Worm (Caenorhabditis elegans) whole organism, young adult: Measurements from ENCODE around the gene tpst-1.

Source experiments
- B0336.3 ChIP-seq: fragments of 200-800 bp; sonication (Bioruptor generic); IDR thresholded peaks from 2 replicates; pipeline ENCODE4 v1.3.6; 2022; ENCODE audit warnings: missing genetic modification characterization, missing compliant biosample characterization
- F22D6.2 ChIP-seq: sonication (generic microtip); optimal IDR thresholded peaks from 2 replicates; lab custom pipeline; 2016; ENCODE audit warnings: mild to moderate bottlenecking, missing genetic modification characterization, missing compliant biosample characterization
- F49E8.2 ChIP-seq: sonication (generic microtip); optimal IDR thresholded peaks from 3 replicates; lab custom pipeline; 2017; ENCODE audit warnings: missing genetic modification characterization, mild to moderate bottlenecking, missing compliant biosample characterization, antibody characterized with exemption, moderate library complexity; ENCODE audit not compliant: insufficient read depth
- dpl-1 ChIP-seq: fragments of 150-350 bp; optimal IDR thresholded peaks from 2 replicates; lab custom pipeline; 2014; ENCODE audit warnings: missing biosample characterization, missing genetic modification reagents, missing genetic modification characterization
- him-1 ChIP-seq: sonication (generic microtip); optimal IDR thresholded peaks from 2 replicates; lab custom pipeline; 2016; ENCODE audit warnings: missing genotype, missing genetic modification reagents, missing genetic modification characterization, missing compliant biosample characterization
- nhr-27 ChIP-seq: fragments of 200-800 bp; sonication (Bioruptor generic); optimal IDR thresholded peaks from 2 replicates; lab custom pipeline; 2018; ENCODE audit warnings: mild to moderate bottlenecking, missing genetic modification characterization, moderate library complexity, missing compliant biosample characterization
- sptf-2 ChIP-seq: fragments of 200-800 bp; sonication (Bioruptor generic); optimal IDR thresholded peaks from 2 replicates; lab custom pipeline; 2018; ENCODE audit warnings: mild to moderate bottlenecking, missing genetic modification characterization, missing compliant biosample characterization
- unc-62 ChIP-seq: fragments of 150-350 bp; optimal IDR thresholded peaks from 2 replicates; lab custom pipeline; 2014; ENCODE audit warnings: missing biosample characterization, missing genetic modification reagents, missing genetic modification characterization

ce11 chrIII:12673382-12673970, 11.4 kb upstream of the tpst-1 start, which contains the start of the genes taf-7.2 and elpc-2:
- no peak for TF ChIP-seq dpl-1
- TF ChIP-seq B0336.3: no peak
- no peak for TF ChIP-seq him-1 (tag; lab: Kevin White, UChicago)
- no peak for TF ChIP-seq F22D6.2 (tag; lab: Kevin White, UChicago)
- TF ChIP-seq unc-62 (GFP tag; lab: Kevin White, UChicago): no peak
- TF ChIP-seq F49E8.2: no peak
- TF ChIP-seq nhr-27 (tag; lab: Kevin White, UChicago): no peak
- no peak for TF ChIP-seq sptf-2
